Fruit fly (Drosophila melanogaster): ENCODE measurements around the gene CG5892.

Gene CG5892

dm6 chr3R:21268873-21269272, 26.5 kb downstream of the CG5892 start, which contains the start of gene Rab1:
Gene Rab1, minus strand, starts transcription at chr3R:21269060.
- TF ChIP-seq CG11617 (GFP tag; optimal IDR thresholded peaks at IDR 0.05): peak; percentile 10
- no peak for TF ChIP-seq CG5204 (GFP tag; optimal IDR thresholded peaks at IDR 0.05)
- TF ChIP-seq toe (GFP tag; optimal IDR thresholded peaks at IDR 0.05): peak; percentile 63
- TF ChIP-seq Hr96 (GFP tag; optimal IDR thresholded peaks at IDR 0.05): peak; percentile 72
- TF ChIP-seq cnc (optimal IDR thresholded peaks at IDR 0.05): no peak
- peak; percentile 50 for TF ChIP-seq pad (GFP tag; optimal IDR thresholded peaks at IDR 0.05)
- TF ChIP-seq cic (GFP tag; optimal IDR thresholded peaks at IDR 0.05): peak; percentile 42
- TF ChIP-seq CG14711 (tag; optimal IDR thresholded peaks at IDR 0.05): peak; percentile 17
- TF ChIP-seq ovo (GFP tag; optimal IDR thresholded peaks at IDR 0.05): peak; percentile 40
- TF ChIP-seq CG33017 (tag; optimal IDR thresholded peaks at IDR 0.05): peak; percentile 29
- peak; percentile 42 for TF ChIP-seq tj (GFP tag; optimal IDR thresholded peaks at IDR 0.05)
- peak; percentile 19 for TF ChIP-seq CG7045 (GFP tag; optimal IDR thresholded peaks at IDR 0.05)
- TF ChIP-seq Mnt (GFP tag; optimal IDR thresholded peaks at IDR 0.05): peak; percentile 71
- peak; percentile 68 for TF ChIP-seq bab1 (GFP tag; optimal IDR thresholded peaks at IDR 0.05)
- no peak for TF ChIP-seq Clk (GFP tag; optimal IDR thresholded peaks at IDR 0.05)
- TF ChIP-seq CG1620 (GFP tag; optimal IDR thresholded peaks at IDR 0.05): peak; percentile 73
- TF ChIP-seq CG7101 (tag; optimal IDR thresholded peaks at IDR 0.05): peak; percentile 61
- peak; percentile 80 for TF ChIP-seq Crg-1 (GFP tag; optimal IDR thresholded peaks at IDR 0.05)
- TF ChIP-seq CG12768 (GFP tag; optimal IDR thresholded peaks at IDR 0.05): peak; percentile 65
- TF ChIP-seq kay (GFP tag; ENCODE audit: borderline replicate concordance): peak; percentile 61

dm6 chr3R:21269923-21270322, 27.5 kb downstream of the CG5892 start, which contains the start of the genes AP-2sigma and Idi:
Gene AP-2sigma, minus strand, starts transcription at chr3R:21270075.
Gene Idi, plus strand, starts transcription at chr3R:21270126.
- TF ChIP-seq pad (GFP tag; optimal IDR thresholded peaks at IDR 0.05) (peak; percentile 58), Clk (GFP tag; optimal IDR thresholded peaks at IDR 0.05) (peak; percentile 47), cic (GFP tag; optimal IDR thresholded peaks at IDR 0.05) (peak; percentile 63), Mnt (GFP tag; optimal IDR thresholded peaks at IDR 0.05) (peak; percentile 55), CG7101 (tag; optimal IDR thresholded peaks at IDR 0.05) (peak; percentile 51), CG14711 (tag; optimal IDR thresholded peaks at IDR 0.05) (peak; percentile 26), bab1 (GFP tag; optimal IDR thresholded peaks at IDR 0.05) (peak; percentile 31), ovo (GFP tag; optimal IDR thresholded peaks at IDR 0.05) (no peak), toe (GFP tag; optimal IDR thresholded peaks at IDR 0.05) (no peak), CG11617 (GFP tag; optimal IDR thresholded peaks at IDR 0.05) (peak; percentile 34), CG7045 (GFP tag; optimal IDR thresholded peaks at IDR 0.05) (peak; percentile 28), kay (GFP tag; ENCODE audit: borderline replicate concordance) (no peak), CG5204 (GFP tag; optimal IDR thresholded peaks at IDR 0.05) (no peak), CG33017 (tag; optimal IDR thresholded peaks at IDR 0.05) (peak; percentile 11), CG1620 (GFP tag; optimal IDR thresholded peaks at IDR 0.05) (peak; percentile 55), Crg-1 (GFP tag; optimal IDR thresholded peaks at IDR 0.05) (peak; percentile 65), CG12768 (GFP tag; optimal IDR thresholded peaks at IDR 0.05) (peak; percentile 22), cnc (optimal IDR thresholded peaks at IDR 0.05) (no peak), Hr96 (GFP tag; optimal IDR thresholded peaks at IDR 0.05) (no peak), tj (GFP tag; optimal IDR thresholded peaks at IDR 0.05) (peak; percentile 26)

- TF ChIP-seq tj (GFP tag; optimal IDR thresholded peaks at IDR 0.05) (no peak), CG5204 (GFP tag; optimal IDR thresholded peaks at IDR 0.05) (no peak), Crg-1 (GFP tag; optimal IDR thresholded peaks at IDR 0.05) (no peak), CG11617 (GFP tag; optimal IDR thresholded peaks at IDR 0.05) (no peak), cnc (optimal IDR thresholded peaks at IDR 0.05) (no peak)
These were observed 28.3 kb downstream of the CG5892 start for dm6 chr3R:21270609-21271143.

dm6 chr3R:21271208-21271607, 28.8 kb downstream of the CG5892 start:
- TF ChIP-seq CG14711 (tag; optimal IDR thresholded peaks at IDR 0.05) (no peak), kay (GFP tag; ENCODE audit: borderline replicate concordance) (no peak), CG33017 (tag; optimal IDR thresholded peaks at IDR 0.05) (no peak), CG7101 (tag; optimal IDR thresholded peaks at IDR 0.05) (no peak), Clk (GFP tag; optimal IDR thresholded peaks at IDR 0.05) (no peak), CG1620 (GFP tag; optimal IDR thresholded peaks at IDR 0.05) (no peak), pad (GFP tag; optimal IDR thresholded peaks at IDR 0.05) (no peak), cic (GFP tag; optimal IDR thresholded peaks at IDR 0.05) (no peak), toe (GFP tag; optimal IDR thresholded peaks at IDR 0.05) (no peak), CG7045 (GFP tag; optimal IDR thresholded peaks at IDR 0.05) (no peak), Mnt (GFP tag; optimal IDR thresholded peaks at IDR 0.05) (no peak), CG11617 (GFP tag; optimal IDR thresholded peaks at IDR 0.05) (no peak), tj (GFP tag; optimal IDR thresholded peaks at IDR 0.05) (no peak), CG5204 (GFP tag; optimal IDR thresholded peaks at IDR 0.05) (no peak), CG12768 (GFP tag; optimal IDR thresholded peaks at IDR 0.05) (no peak), ovo (GFP tag; optimal IDR thresholded peaks at IDR 0.05) (no peak), Crg-1 (GFP tag; optimal IDR thresholded peaks at IDR 0.05) (no peak)

dm6 chr3R:21273427-21274038, 31.1 kb downstream of the CG5892 start, which contains the start of gene CG3308:
Gene CG3308, minus strand, starts transcription at chr3R:21273817.
- TF ChIP-seq Mnt (GFP tag; optimal IDR thresholded peaks at IDR 0.05): peak; percentile 65
- peak; percentile 72 for TF ChIP-seq Crg-1 (GFP tag; optimal IDR thresholded peaks at IDR 0.05)
- TF ChIP-seq Hr96 (GFP tag; optimal IDR thresholded peaks at IDR 0.05): peak; percentile 54
- peak; percentile 12 for TF ChIP-seq Clk (GFP tag; optimal IDR thresholded peaks at IDR 0.05)
- peak; percentile 64 for TF ChIP-seq cic (GFP tag; optimal IDR thresholded peaks at IDR 0.05)
- peak; percentile 56 for TF ChIP-seq CG11617 (GFP tag; optimal IDR thresholded peaks at IDR 0.05)
- no peak for TF ChIP-seq ovo (GFP tag; optimal IDR thresholded peaks at IDR 0.05)
- TF ChIP-seq tj (GFP tag; optimal IDR thresholded peaks at IDR 0.05): no peak
- peak; percentile 57 for TF ChIP-seq bab1 (GFP tag; optimal IDR thresholded peaks at IDR 0.05)
- TF ChIP-seq kay (GFP tag; ENCODE audit: borderline replicate concordance): peak; percentile 79
- peak; percentile 69 for TF ChIP-seq CG7101 (tag; optimal IDR thresholded peaks at IDR 0.05)
- TF ChIP-seq pad (GFP tag; optimal IDR thresholded peaks at IDR 0.05): peak; percentile 60
- TF ChIP-seq CG33017 (tag; optimal IDR thresholded peaks at IDR 0.05): peak; percentile 52
- TF ChIP-seq CG14711 (tag; optimal IDR thresholded peaks at IDR 0.05): peak; percentile 51
- peak; percentile 51 for TF ChIP-seq CG12768 (GFP tag; optimal IDR thresholded peaks at IDR 0.05)
- peak; percentile 66 for TF ChIP-seq CG1620 (GFP tag; optimal IDR thresholded peaks at IDR 0.05)
- TF ChIP-seq CG7045 (GFP tag; optimal IDR thresholded peaks at IDR 0.05): peak; percentile 48
- peak; percentile 40 for TF ChIP-seq toe (GFP tag; optimal IDR thresholded peaks at IDR 0.05)
- no peak for TF ChIP-seq cnc (optimal IDR thresholded peaks at IDR 0.05)
- TF ChIP-seq CG5204 (GFP tag; optimal IDR thresholded peaks at IDR 0.05): no peak
